Fruit fly (Drosophila melanogaster): ENCODE results near the gene m.

The m gene

dm6 chrX:11775987-11776587 lies 22.0 kb downstream of the m start (continued):
- TF ChIP-seq D19B (GFP tag; optimal IDR thresholded peaks at IDR 0.05) (no peak), da (GFP tag; optimal IDR thresholded peaks at IDR 0.05) (no peak), CG18476 (GFP tag; optimal IDR thresholded peaks at IDR 0.05) (no peak), ftz-f1 (GFP tag; optimal IDR thresholded peaks at IDR 0.05) (no peak), slou (GFP tag; optimal IDR thresholded peaks at IDR 0.05) (no peak), dmrt99B (tag; optimal IDR thresholded peaks at IDR 0.05) (peak; percentile 55), Hmr (GFP tag; optimal IDR thresholded peaks at IDR 0.05) (peak; percentile 4), bcd (GFP tag; optimal IDR thresholded peaks at IDR 0.05) (peak; percentile 55), disco-r (GFP tag; optimal IDR thresholded peaks at IDR 0.05) (no peak), ind (GFP tag; optimal IDR thresholded peaks at IDR 0.05) (peak; percentile 36), sens (GFP tag) (peak; percentile 92), her (GFP tag; optimal IDR thresholded peaks at IDR 0.05) (no peak), cwo (GFP tag; optimal IDR thresholded peaks at IDR 0.05) (peak; percentile 18), CG13424 (tag; optimal IDR thresholded peaks at IDR 0.05) (peak; percentile 64), CG13894 (tag; optimal IDR thresholded peaks at IDR 0.05) (no peak), CG7556 (GFP tag; optimal IDR thresholded peaks at IDR 0.05) (peak; percentile 59), zen (tag; optimal IDR thresholded peaks at IDR 0.05) (peak; percentile 52), lbe (GFP tag; optimal IDR thresholded peaks at IDR 0.05) (peak; percentile 69), CG15073 (GFP tag; optimal IDR thresholded peaks at IDR 0.05) (peak; percentile 2), HLH3B (GFP tag; IDR thresholded peaks at IDR 0.05) (peak; percentile 53; the same call in 1 of the 2 replicates), Doc3 (GFP tag; IDR thresholded peaks at IDR 0.05; ENCODE audit: partially characterized antibody) (no peak), gcm2 (GFP tag; optimal IDR thresholded peaks at IDR 0.05) (no peak), CG12942 (GFP tag; optimal IDR thresholded peaks at IDR 0.05) (peak; percentile 12), CG6272 (GFP tag; IDR thresholded peaks at IDR 0.05) (0 out of 2 replicates have a peak, but pooled peaks have one; percentile 26), Ada2b (GFP tag; IDR thresholded peaks at IDR 0.05) (peak; percentile 15; the same call in 1 of the 2 replicates), pum (GFP tag; optimal IDR thresholded peaks at IDR 0.05) (peak; percentile 49), CG3281 (GFP tag; optimal IDR thresholded peaks at IDR 0.05) (no peak), Meics (GFP tag; optimal IDR thresholded peaks at IDR 0.05) (peak; percentile 23), nom (GFP tag; optimal IDR thresholded peaks at IDR 0.05) (peak; percentile 92), br (optimal IDR thresholded peaks at IDR 0.05) (no peak), CG4360 (GFP tag; IDR thresholded peaks at IDR 0.05) (0 out of 2 replicates have a peak, but pooled peaks have one; percentile 12), CG8388 (GFP tag; optimal IDR thresholded peaks at IDR 0.05) (peak; percentile 50), scrt (GFP tag; optimal IDR thresholded peaks at IDR 0.05) (no peak), dmrt11E (tag; optimal IDR thresholded peaks at IDR 0.05) (peak; percentile 84), stc (GFP tag; IDR thresholded peaks at IDR 0.05) (peak; percentile 36; the same call in 1 of the 2 replicates), ssp (GFP tag; IDR thresholded peaks at IDR 0.05) (peak; percentile 23; the same call in 1 of the 2 replicates), NC2β (GFP tag; optimal IDR thresholded peaks at IDR 0.05) (peak; percentile 46), zfh2 (GFP tag; optimal IDR thresholded peaks at IDR 0.05) (no peak), twi (tag; optimal IDR thresholded peaks at IDR 0.05) (no peak), H15 (GFP tag; IDR thresholded peaks at IDR 0.05) (0 out of 3 replicates have a peak, but pooled peaks have one; percentile 31), Fer3 (tag; optimal IDR thresholded peaks at IDR 0.05) (peak; percentile 15), ewg (GFP tag; optimal IDR thresholded peaks at IDR 0.05) (peak; percentile 25), onecut (GFP tag; IDR thresholded peaks at IDR 0.05) (peak; percentile 24; the same call in 1 of the 2 replicates), lola (GFP tag; optimal IDR thresholded peaks at IDR 0.05) (peak in 1 of 3 experiments; percentile 76), CG18619 (GFP tag; optimal IDR thresholded peaks at IDR 0.05) (peak; percentile 8), CG4404 (GFP tag; IDR thresholded peaks at IDR 0.05) (peak; percentile 41; the same call in 1 of the 2 replicates), dati (GFP tag; IDR thresholded peaks at IDR 0.05) (no peak), Side (GFP tag; optimal IDR thresholded peaks at IDR 0.05) (peak; percentile 40), HLH4C (GFP tag; IDR thresholded peaks at IDR 0.05; ENCODE audit: partially characterized antibody) (no peak), jing (GFP tag; optimal IDR thresholded peaks at IDR 0.05) (peak; percentile 32)
